Worm (Caenorhabditis elegans) whole organism, L4/young adult: ENCODE measurements around the gene ZK1307.2.
A peak's percentile ranks its signal among the peaks of the same experiment; 100 is the strongest.

Experiments used
- W03F9.2 ChIP-seq: fragments of 150-350 bp; optimal IDR thresholded peaks from 2 replicates; lab custom pipeline; 2014; ENCODE audit warnings: missing biosample characterization, missing genetic modification characterization
- dao-5 ChIP-seq: sonication (generic microtip); optimal IDR thresholded peaks from 2 replicates; lab custom pipeline; 2016; ENCODE audit warnings: missing genotype, missing genetic modification characterization, moderate library complexity, missing compliant biosample characterization
- him-1 ChIP-seq: sonication (generic microtip); optimal IDR thresholded peaks from 2 replicates; lab custom pipeline; 2016; ENCODE audit warnings: missing genotype, missing genetic modification reagents, missing genetic modification characterization, missing compliant biosample characterization

ZK1307.2 gene

DNA sequence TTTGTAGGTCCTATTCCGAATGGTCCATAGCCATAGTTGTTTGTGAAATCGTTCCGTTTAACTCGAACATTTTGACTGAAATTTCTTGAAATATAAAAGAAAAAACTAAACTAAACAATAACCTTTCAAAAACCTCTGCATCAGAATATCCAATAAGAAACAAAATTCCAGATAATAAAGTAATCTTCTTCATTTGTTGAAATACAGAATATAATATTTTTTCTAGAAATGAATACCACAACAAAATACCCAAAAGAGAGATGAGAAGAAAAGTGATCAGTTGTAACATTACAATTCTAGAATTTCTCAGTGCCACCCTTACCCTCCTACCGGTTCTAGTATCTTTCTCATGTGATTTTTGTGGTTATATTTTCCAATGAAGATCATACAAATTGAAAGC, at the start of gene ZK1307.2:
TSS of gene ZK1307.2 (minus strand) at position 274 of the 400 bp plus-strand sequence.
- TF ChIP-seq dao-5 (tag; lab: Kevin White, UChicago) (no peak), him-1 (tag; lab: Kevin White, UChicago) (no peak), W03F9.2 (tag; lab: Kevin White, UChicago) (no peak)

DNA sequence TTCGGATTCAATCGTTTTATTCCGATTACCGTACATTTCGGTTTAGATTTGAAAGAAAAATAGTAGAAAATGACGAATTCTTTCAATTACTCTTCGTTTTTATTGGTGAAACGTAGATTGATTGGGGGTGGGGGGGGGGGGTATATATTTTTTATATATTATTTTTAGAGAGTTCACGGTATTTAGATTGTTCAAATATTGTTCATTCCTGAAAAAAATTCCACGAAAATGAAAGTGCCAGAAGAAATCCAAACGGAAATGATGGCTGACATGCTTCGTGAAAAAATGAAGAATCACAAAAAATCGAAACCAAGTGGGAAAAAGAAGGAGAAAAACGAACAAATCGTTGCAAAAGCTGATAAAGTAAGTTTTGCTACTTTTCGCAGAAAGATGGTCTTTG, 46.6 kb upstream of the ZK1307.2 start, which contains the start of the genes Y53C12A.8 and Y53C12A.7:
TSS of gene Y53C12A.8 (minus strand) at position 101 of the 400 bp plus-strand sequence.
TSS of gene Y53C12A.7 (plus strand) at position 181 of the 400 bp plus-strand sequence.
- TF ChIP-seq W03F9.2 (tag; lab: Kevin White, UChicago), result no peak

DNA sequence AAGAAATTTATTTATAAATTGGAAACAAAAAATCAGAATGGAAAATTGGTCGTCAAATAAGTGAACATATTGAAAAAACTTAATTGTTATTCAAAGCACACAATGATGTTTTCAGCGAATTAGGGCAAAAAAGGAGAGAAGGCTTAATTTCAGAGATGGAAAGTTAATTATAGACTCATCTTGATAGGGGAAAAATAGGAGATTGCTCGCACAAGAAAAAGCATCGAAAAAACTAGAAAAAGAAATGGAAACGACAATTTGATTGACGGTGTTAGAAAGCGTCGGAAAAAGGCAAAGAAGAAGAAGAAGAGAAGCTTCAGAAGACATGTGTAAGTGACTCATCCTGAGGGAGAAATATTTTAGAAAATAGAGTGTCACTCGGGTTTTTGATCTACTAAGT, 42.2 kb upstream of the ZK1307.2 start:
- no peak for TF ChIP-seq W03F9.2 (tag; lab: Kevin White, UChicago)
- no peak for TF ChIP-seq dao-5 (tag; lab: Kevin White, UChicago)
- TF ChIP-seq him-1 (tag; lab: Kevin White, UChicago), result no peak

DNA sequence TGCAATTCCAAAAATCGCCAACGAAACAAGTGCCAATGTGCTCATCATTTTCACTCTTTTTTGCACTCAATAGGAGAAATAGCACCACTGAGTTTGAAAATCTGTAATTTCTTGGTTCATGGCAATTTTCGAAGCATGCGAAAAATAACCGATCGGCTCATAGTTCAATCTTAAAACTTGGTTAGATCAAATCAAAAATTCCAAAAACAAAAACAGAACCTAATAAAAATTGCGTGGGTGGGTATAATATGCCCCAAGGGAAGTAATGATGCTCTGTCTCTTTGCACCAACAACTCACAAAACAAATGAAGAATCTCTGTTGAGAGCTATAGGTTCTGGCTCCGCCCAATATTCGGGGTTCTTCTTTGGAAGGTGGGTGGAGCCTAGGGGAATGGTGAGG, 38.1 kb upstream of the ZK1307.2 start, which contains the start of gene nlp-11:
TSS of gene nlp-11 (minus strand) at position 101 of the 400 bp plus-strand sequence.
- TF ChIP-seq W03F9.2 (tag; lab: Kevin White, UChicago) (no peak), him-1 (tag; lab: Kevin White, UChicago) (no peak), dao-5 (tag; lab: Kevin White, UChicago) (no peak)

DNA sequence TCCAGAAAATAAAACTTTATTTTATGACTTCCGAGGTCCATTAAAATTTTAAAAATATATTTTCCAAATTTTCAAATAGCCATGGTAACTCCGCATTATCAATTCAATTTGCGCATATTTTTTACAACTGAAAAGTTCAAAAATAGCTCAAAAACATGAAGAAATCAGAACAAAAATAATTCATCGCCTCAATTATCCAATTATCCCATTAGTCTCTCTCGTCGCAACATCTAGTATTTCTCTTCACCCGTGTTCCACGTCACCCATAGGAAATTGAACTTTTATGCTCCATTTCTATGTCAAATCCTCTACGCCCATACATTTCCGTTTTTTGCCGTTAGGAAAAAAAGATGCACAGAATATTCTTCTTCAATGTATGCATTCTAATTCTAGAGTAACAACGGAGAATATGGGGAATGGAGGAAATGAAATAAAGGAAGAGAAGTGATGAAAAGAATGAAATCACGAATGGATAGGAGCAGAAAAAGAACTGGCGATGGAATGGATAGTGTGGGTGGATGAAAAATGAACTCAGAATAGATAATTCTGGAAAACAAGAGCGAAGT, 36.4 kb upstream of the ZK1307.2 start:
- no peak for TF ChIP-seq dao-5 (tag; lab: Kevin White, UChicago)
- no peak for TF ChIP-seq him-1 (tag; lab: Kevin White, UChicago)
- no peak for TF ChIP-seq W03F9.2 (tag; lab: Kevin White, UChicago)

DNA sequence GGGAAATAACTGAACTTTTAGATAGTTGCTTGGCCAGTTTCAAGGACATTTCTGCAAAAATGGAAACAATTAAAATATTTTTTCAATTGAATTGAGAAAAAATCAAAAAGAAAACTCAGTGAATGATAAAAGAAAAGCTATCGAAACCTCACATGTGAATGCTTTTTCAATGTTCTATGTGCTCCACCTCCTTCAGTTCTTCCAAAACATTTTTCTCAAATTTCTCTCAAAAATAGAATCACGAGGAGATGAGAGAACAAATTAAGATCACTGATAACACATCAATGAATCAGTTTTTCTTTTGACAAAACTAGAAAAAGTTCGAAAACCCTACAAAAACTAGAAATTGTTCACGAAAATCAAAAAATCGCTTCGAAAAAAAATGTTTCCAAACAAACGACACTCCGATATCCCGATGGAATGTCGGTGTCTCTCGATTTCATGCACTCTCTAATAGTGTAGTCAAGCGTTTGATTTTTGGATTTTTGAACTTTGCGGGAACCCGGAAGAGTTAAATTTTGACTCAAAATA, 33.0 kb upstream of the ZK1307.2 start, which contains the start of gene ZK1320.9:
TSS of gene ZK1320.9 (minus strand) at position 51 of the 531 bp plus-strand sequence.
- no peak for TF ChIP-seq W03F9.2 (tag; lab: Kevin White, UChicago)
- no peak for TF ChIP-seq dao-5 (tag; lab: Kevin White, UChicago)
- no peak for TF ChIP-seq him-1 (tag; lab: Kevin White, UChicago)

DNA sequence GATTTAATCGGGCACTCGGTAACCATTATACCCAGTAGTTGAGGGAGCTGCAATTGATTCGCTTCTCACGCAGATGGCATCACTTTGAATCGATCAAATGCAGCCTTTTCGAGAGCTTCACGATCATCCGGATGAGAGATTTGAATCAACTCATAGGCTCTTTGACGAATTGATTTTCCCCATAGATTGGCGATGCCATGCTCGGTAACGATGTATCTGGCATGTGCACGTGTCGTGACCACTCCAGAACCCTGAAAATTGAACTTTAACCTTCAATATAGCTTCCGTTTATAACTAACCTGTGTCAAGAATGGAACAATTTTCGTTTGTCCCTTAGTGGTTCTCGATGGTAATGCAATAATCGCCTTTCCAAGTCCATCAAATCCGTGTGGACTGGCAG, 30.4 kb upstream of the ZK1307.2 start:
- TF ChIP-seq dao-5 (tag; lab: Kevin White, UChicago), result no peak
- TF ChIP-seq him-1 (tag; lab: Kevin White, UChicago), result no peak
- no peak for TF ChIP-seq W03F9.2 (tag; lab: Kevin White, UChicago)

DNA sequence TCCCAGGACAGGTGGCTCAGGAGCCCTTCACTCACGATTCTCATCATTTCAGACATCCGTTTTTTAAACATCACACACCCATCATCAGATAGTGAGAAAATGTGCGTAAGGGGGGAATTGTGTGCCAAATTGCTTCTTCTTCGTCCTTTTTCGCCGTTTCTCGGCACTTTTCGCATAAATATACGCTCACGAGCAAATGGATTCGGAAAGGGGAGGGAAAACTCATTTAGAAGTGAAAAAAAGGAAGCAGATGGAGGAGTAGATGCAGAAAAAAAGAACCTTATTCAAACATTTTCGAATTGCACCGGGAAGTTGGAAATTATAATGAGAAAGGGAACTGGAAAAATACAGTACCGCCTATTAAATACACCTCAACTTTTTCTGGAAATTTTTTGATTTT, 28.3 kb upstream of the ZK1307.2 start:
- no peak for TF ChIP-seq W03F9.2 (tag; lab: Kevin White, UChicago)
- TF ChIP-seq him-1 (tag; lab: Kevin White, UChicago), result no peak

DNA sequence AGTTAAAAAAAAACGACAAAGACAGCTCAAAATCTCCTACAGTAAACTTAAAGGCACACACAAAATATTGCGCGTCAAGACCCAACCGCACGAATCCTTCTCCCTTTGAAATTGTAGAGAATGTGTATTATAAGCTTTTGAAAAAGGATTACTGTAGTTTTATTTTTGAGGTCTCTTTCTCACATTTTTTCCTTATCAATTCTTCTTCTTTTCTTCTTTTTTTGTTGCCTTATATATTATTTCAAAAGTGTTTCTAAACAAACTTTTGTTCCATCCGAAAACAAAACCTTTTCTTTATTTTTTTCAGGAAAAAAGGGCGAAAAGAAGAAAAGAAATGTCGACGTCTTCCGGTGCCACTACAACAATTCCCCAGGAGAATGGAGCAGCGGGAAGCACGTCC, 26.7 kb upstream of the ZK1307.2 start, which contains the start of gene ZK1320.13:
TSS of gene ZK1320.13 (plus strand) at position 301 of the 400 bp plus-strand sequence.
- no peak for TF ChIP-seq dao-5 (tag; lab: Kevin White, UChicago)
- TF ChIP-seq him-1 (tag; lab: Kevin White, UChicago), result no peak
- no peak for TF ChIP-seq W03F9.2 (tag; lab: Kevin White, UChicago)

DNA sequence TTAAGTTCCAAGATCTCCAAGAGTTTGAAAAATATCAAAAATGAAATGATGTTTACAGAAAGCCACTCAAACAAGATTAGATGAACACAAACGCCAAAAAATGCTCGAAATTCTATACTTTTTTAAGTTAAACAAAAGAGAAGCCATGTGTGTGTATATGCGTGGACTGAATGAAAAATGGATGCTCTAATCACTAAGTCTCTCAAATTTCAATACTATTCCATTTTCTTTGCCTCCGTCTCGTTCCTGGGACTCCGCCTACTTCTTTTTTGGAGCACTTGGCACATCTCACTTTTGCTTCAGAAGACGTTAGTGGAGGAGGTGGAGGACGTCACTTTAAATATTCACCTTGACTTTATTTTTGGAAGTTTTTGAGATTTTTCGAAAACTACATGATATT, 26.1 kb upstream of the ZK1307.2 start:
- no peak for TF ChIP-seq W03F9.2 (tag; lab: Kevin White, UChicago)
- TF ChIP-seq him-1 (tag; lab: Kevin White, UChicago), result no peak
- no peak for TF ChIP-seq dao-5 (tag; lab: Kevin White, UChicago)

DNA sequence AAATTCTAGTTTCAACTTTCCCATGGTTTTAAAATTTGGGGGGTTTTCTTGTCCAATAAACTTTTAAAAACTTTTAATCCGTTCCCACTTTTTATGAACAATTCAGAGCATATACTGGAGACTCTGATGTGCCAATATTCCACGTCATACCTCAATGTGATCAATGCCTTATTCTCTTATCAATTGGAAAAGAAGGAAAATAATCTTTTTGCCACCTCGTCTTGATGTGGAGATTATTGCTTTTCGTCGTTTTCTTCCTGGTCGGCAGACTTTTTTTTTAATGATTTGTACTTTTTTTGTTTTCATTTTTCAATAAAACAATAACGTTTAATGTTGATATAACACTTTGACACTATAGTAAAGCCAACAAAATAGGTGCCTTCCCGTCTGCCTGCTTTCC, 23.7 kb upstream of the ZK1307.2 start:
- TF ChIP-seq dao-5 (tag; lab: Kevin White, UChicago), result no peak
- TF ChIP-seq him-1 (tag; lab: Kevin White, UChicago), result no peak
- TF ChIP-seq W03F9.2 (tag; lab: Kevin White, UChicago), result no peak

DNA sequence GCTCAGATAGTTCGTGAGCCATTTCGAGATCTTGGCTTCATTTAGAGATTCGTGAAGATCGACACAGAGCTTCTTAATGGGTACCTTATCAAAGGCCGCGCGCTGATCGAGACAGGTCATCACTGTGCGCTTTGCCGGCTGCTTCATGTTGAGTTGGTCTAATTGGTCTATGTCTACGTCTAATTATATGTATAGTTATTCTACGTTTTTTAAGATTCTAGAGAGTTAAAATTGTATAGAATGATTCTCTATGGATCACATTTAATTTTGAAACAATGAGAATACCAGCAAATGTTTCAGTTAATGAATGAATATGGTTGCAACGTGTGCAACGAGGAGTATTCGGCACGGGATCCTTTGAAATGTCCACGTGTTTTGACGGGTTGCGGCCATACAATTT, 20.9 kb upstream of the ZK1307.2 start, which contains the start of gene arc-1:
TSS of gene arc-1 (plus strand) at position 301 of the 400 bp plus-strand sequence.
- TF ChIP-seq W03F9.2 (tag; lab: Kevin White, UChicago) (no peak), him-1 (tag; lab: Kevin White, UChicago) (no peak), dao-5 (tag; lab: Kevin White, UChicago) (no peak)

DNA sequence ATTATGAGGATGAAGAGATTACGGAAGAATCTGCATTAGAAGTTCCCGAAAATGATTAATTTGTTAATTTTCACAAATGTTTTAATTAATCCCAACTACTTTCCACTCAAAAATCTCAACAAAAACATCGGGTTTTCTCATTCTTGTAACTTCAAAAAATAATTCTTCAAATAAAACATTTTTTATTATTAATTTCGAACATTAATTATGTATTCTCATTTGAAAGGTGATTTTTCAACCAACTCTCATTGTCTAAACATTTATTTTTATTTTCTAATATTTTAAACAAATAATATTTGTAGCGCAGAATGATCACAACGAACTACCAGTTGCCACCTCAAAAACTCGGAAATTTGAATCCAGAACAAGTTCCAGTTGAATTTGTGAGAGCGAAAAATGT, 17.6 kb upstream of the ZK1307.2 start, which contains the start of gene ZK1320.7:
TSS of gene ZK1320.7 (plus strand) at position 301 of the 400 bp plus-strand sequence.
- no peak for TF ChIP-seq dao-5 (tag; lab: Kevin White, UChicago)
- TF ChIP-seq him-1 (tag; lab: Kevin White, UChicago), result no peak
- TF ChIP-seq W03F9.2 (tag; lab: Kevin White, UChicago), result no peak

DNA sequence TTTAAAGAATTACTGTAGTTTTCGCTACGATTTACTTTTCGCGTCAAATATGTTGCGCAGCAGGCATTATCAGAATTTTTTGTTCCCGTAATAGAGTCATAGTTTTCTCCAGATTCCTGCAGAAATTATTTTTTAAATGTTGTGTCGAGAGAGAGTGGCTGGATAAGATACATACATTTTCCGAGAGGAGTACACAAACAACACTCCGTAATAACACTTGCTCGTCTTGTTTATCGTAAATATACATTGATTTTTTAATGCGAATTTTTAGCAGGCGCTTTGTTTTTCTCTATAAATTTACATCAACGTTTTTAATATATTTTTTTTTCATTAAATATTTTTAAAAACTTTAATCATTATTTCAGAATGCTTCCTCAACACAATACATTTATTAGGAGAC, 15.2 kb upstream of the ZK1307.2 start, which contains the start of gene taf-8:
TSS of gene taf-8 (plus strand) at position 360 of the 400 bp plus-strand sequence.
- TF ChIP-seq him-1 (tag; lab: Kevin White, UChicago), result no peak
- peak; percentile 16 for TF ChIP-seq W03F9.2 (tag; lab: Kevin White, UChicago)
- TF ChIP-seq dao-5 (tag; lab: Kevin White, UChicago), result no peak
